Worm (Caenorhabditis elegans) whole organism, midembryonic: ENCODE data around the gene ttll-5.
"Not testable (repeated sequence)": the region's sequence is repeated elsewhere in the genome, so short reads cannot be mapped to it uniquely, and the experiment has no call there.

Source experiments
- T22C8.4 ChIP-seq: fragments of 200-800 bp; sonication (Bioruptor generic); IDR thresholded peaks from 2 replicates; pipeline ENCODE4 v1.3.6; 2022; ENCODE audit warnings: missing genetic modification characterization, missing compliant biosample characterization
- klf-2 ChIP-seq: fragments of 200-800 bp; sonication (Bioruptor generic); conservative IDR thresholded peaks from 2 replicates; pipeline ENCODE4 v1.3.6; 2022; ENCODE audit warnings: missing genetic modification reagents, missing genetic modification characterization, missing compliant biosample characterization
- tab-1 ChIP-seq: fragments of 200-800 bp; sonication (Bioruptor generic); IDR thresholded peaks from 2 replicates; pipeline ENCODE4 v1.3.6; 2022; ENCODE audit warnings: missing genetic modification characterization, missing compliant biosample characterization
- ztf-29 ChIP-seq: fragments of 200-800 bp; sonication (Bioruptor generic); IDR thresholded peaks from 2 replicates; pipeline ENCODE4 v1.3.6; 2022; ENCODE audit warnings: missing genetic modification reagents, missing genetic modification characterization, missing compliant biosample characterization

- 0 out of 2 replicates have a peak, but pooled peaks have one; percentile 39 for TF ChIP-seq tab-1 (GFP tag; lab: Robert Waterston, UW)
- not testable (repeated sequence) for TF ChIP-seq ztf-29, T22C8.4, klf-2 (GFP tag; lab: Robert Waterston, UW)
Measured at ce11 chrV:11504853-11505397, 3.9 kb upstream of the ttll-5 start, which contains the start of the genes C55A6.1 and C55A6.10.
